Worm (Caenorhabditis elegans) whole organism, L2 larva: ENCODE results near the gene nlp-82.

Source experiments
- blmp-1 ChIP-seq: sonication (generic microtip); optimal IDR thresholded peaks from 2 replicates; lab custom pipeline; 2017; ENCODE audit warnings: missing genetic modification characterization, mild to moderate bottlenecking, missing compliant biosample characterization, antibody characterized with exemption, moderate library complexity; ENCODE audit not compliant: insufficient read depth
- ceh-82 ChIP-seq: fragments of 150-350 bp; optimal IDR thresholded peaks from 2 replicates; lab custom pipeline; 2014; ENCODE audit warnings: missing biosample characterization, missing genetic modification characterization
- fos-1 ChIP-seq: fragments of 150-350 bp; optimal IDR thresholded peaks from 2 replicates; lab custom pipeline; 2014; ENCODE audit warnings: missing biosample characterization, missing genetic modification characterization
- lin-13 ChIP-seq: fragments of 150-350 bp; optimal IDR thresholded peaks from 2 replicates; lab custom pipeline; 2014; ENCODE audit warnings: missing biosample characterization, missing genetic modification reagents, missing genetic modification characterization
- mdl-1 ChIP-seq, 2 experiments: fragments of 150-350 bp in 1 of 2; sonication (generic microtip) in 1 of 2; optimal IDR thresholded peaks; 2 replicates each; lab custom pipeline; 2017; ENCODE audit warnings: missing biosample characterization in 2 of 2, missing genetic modification characterization in 2 of 2
- unc-39 ChIP-seq: fragments of 150-350 bp; optimal IDR thresholded peaks from 2 replicates; lab custom pipeline; 2014; ENCODE audit warnings: missing biosample characterization, missing genetic modification characterization
- zag-1 ChIP-seq: fragments of 150-350 bp; optimal IDR thresholded peaks from 2 replicates; lab custom pipeline; 2014; ENCODE audit warnings: missing biosample characterization, missing genetic modification characterization
- ztf-11 ChIP-seq: sonication (generic microtip); optimal IDR thresholded peaks from 2 replicates; lab custom pipeline; 2017; ENCODE audit warnings: missing biosample characterization, missing genetic modification characterization

ce11 chrII:9295678-9296077 is 41.6 kb upstream of the nlp-82 start, which contains the start of gene C01G6.9:
- TF ChIP-seq mdl-1 (tag; optimal IDR thresholded peaks at IDR 0.05; lab: Kevin White, UChicago) (no peak), ztf-11 (no peak), blmp-1 (tag; lab: Kevin White, UChicago) (no peak), zag-1 (tag; lab: Kevin White, UChicago) (no peak), unc-39 (tag; lab: Kevin White, UChicago) (no peak), fos-1 (no peak), ceh-82 (tag; lab: Kevin White, UChicago) (no peak), lin-13 (GFP tag; lab: Kevin White, UChicago) (no peak)
